Worm (Caenorhabditis elegans) whole organism, L3 larva: ENCODE measurements around the gene pdha-1.

Experiments
- R02D3.7 ChIP-seq: fragments of 150-350 bp; optimal IDR thresholded peaks from 2 replicates; lab custom pipeline; 2014; ENCODE audit warnings: missing biosample characterization, missing genetic modification characterization
- aly-2 ChIP-seq: fragments of 150-350 bp; optimal IDR thresholded peaks from 2 replicates; lab custom pipeline; 2014; ENCODE audit warnings: missing biosample characterization, missing genetic modification characterization
- ama-1 ChIP-seq: fragments of 150-350 bp; optimal IDR thresholded peaks from 2 replicates; lab custom pipeline; 2018
- ceh-16 ChIP-seq: sonication (generic microtip); optimal IDR thresholded peaks from 2 replicates; lab custom pipeline; 2017; ENCODE audit warnings: missing biosample characterization, missing genetic modification characterization
- ceh-28 ChIP-seq: fragments of 150-350 bp; optimal IDR thresholded peaks from 2 replicates; lab custom pipeline; 2014; ENCODE audit warnings: missing biosample characterization, missing genetic modification reagents, missing genetic modification characterization
- ceh-82 ChIP-seq: fragments of 150-350 bp; optimal IDR thresholded peaks from 2 replicates; lab custom pipeline; 2014; ENCODE audit warnings: missing biosample characterization, missing genetic modification characterization
- ceh-9 ChIP-seq: sonication (generic microtip); optimal IDR thresholded peaks from 2 replicates; lab custom pipeline; 2018; ENCODE audit warnings: missing biosample characterization, missing genetic modification characterization
- daf-12 ChIP-seq: fragments of 150-350 bp; optimal IDR thresholded peaks from 2 replicates; lab custom pipeline; 2014; ENCODE audit warnings: missing biosample characterization, missing genetic modification reagents, missing genetic modification characterization
- egl-27 ChIP-seq: sonication (generic microtip); optimal IDR thresholded peaks from 4 replicates; lab custom pipeline; 2017; ENCODE audit warnings: missing biosample characterization, missing genetic modification reagents, missing genetic modification characterization
- egl-5 ChIP-seq: fragments of 150-350 bp; optimal IDR thresholded peaks from 2 replicates; lab custom pipeline; 2017; ENCODE audit warnings: missing biosample characterization, missing genetic modification reagents, missing genetic modification characterization, inconsistent platforms
- elt-1 ChIP-seq: fragments of 150-350 bp; optimal IDR thresholded peaks from 2 replicates; lab custom pipeline; 2014; ENCODE audit warnings: missing biosample characterization, missing genetic modification characterization
- elt-2 ChIP-seq: sonication (generic microtip); optimal IDR thresholded peaks from 2 replicates; lab custom pipeline; 2016; ENCODE audit warnings: missing genetic modification reagents, mild to moderate bottlenecking, missing genetic modification characterization, missing compliant biosample characterization
- elt-3 ChIP-seq, 3 experiments: fragments of 150-350 bp in 1 of 3; sonication (generic microtip) in 2 of 3; optimal IDR thresholded peaks; 2 replicates in 2 of 3; 4 replicates in 1 of 3; lab custom pipeline; 2014 to 2017; ENCODE audit warnings: missing biosample characterization in 3 of 3, missing genetic modification characterization in 3 of 3
- eor-1 ChIP-seq, 2 experiments: fragments of 150-350 bp; optimal IDR thresholded peaks; 2 replicates each; lab custom pipeline; 2014 to 2018; ENCODE audit warnings: missing biosample characterization in 2 of 2, missing genetic modification characterization in 2 of 2
- fkh-10 ChIP-seq: sonication (generic microtip); optimal IDR thresholded peaks from 2 replicates; lab custom pipeline; 2017; ENCODE audit warnings: missing biosample characterization, missing genetic modification reagents, missing genetic modification characterization
- fkh-2 ChIP-seq: fragments of 150-350 bp; optimal IDR thresholded peaks from 2 replicates; lab custom pipeline; 2014; ENCODE audit warnings: missing biosample characterization, missing genetic modification reagents, missing genetic modification characterization
- fos-1 ChIP-seq: fragments of 150-350 bp; optimal IDR thresholded peaks from 2 replicates; lab custom pipeline; 2014; ENCODE audit warnings: missing biosample characterization, missing genetic modification characterization
- hmg-11 ChIP-seq: sonication (generic microtip); optimal IDR thresholded peaks from 2 replicates; lab custom pipeline; 2016; ENCODE audit warnings: missing genetic modification characterization, missing compliant biosample characterization
- jun-1 ChIP-seq: fragments of 150-350 bp; optimal IDR thresholded peaks from 2 replicates; lab custom pipeline; 2014; ENCODE audit warnings: missing biosample characterization, missing genetic modification reagents, missing genetic modification characterization
- lin-15B ChIP-seq: fragments of 150-350 bp; optimal IDR thresholded peaks from 2 replicates; lab custom pipeline; 2014; ENCODE audit warnings: missing biosample characterization, missing genetic modification characterization
- lin-39 ChIP-seq: fragments of 150-350 bp; optimal IDR thresholded peaks from 2 replicates; lab custom pipeline; 2018; ENCODE audit warnings: missing biosample characterization, missing genetic modification reagents, missing genetic modification characterization
- lsy-12 ChIP-seq: sonication (generic microtip); optimal IDR thresholded peaks from 2 replicates; lab custom pipeline; 2016; ENCODE audit warnings: mild to moderate bottlenecking, missing genetic modification characterization, missing compliant biosample characterization
- mdl-1 ChIP-seq: fragments of 150-350 bp; optimal IDR thresholded peaks from 2 replicates; lab custom pipeline; 2014; ENCODE audit warnings: missing biosample characterization, missing genetic modification characterization
- mml-1 ChIP-seq: fragments of 150-350 bp; sonication (generic microtip); optimal IDR thresholded peaks from 3 replicates; lab custom pipeline; 2014; ENCODE audit warnings: missing biosample characterization, missing genetic modification characterization
- nfya-1 ChIP-seq: sonication (generic microtip); optimal IDR thresholded peaks from 2 replicates; lab custom pipeline; 2017; ENCODE audit warnings: missing genetic modification characterization, mild to moderate bottlenecking, missing compliant biosample characterization, antibody characterized with exemption, moderate library complexity; ENCODE audit not compliant: insufficient read depth
- nhr-11 ChIP-seq: fragments of 150-350 bp; optimal IDR thresholded peaks from 2 replicates; lab custom pipeline; 2014; ENCODE audit warnings: missing biosample characterization, missing genetic modification characterization
- nhr-12 ChIP-seq: fragments of 150-350 bp; optimal IDR thresholded peaks from 2 replicates; lab custom pipeline; 2014; ENCODE audit warnings: missing biosample characterization, missing genetic modification characterization
- nhr-23 ChIP-seq: fragments of 150-350 bp; optimal IDR thresholded peaks from 2 replicates; lab custom pipeline; 2014; ENCODE audit warnings: missing biosample characterization, missing genetic modification reagents, missing genetic modification characterization
- nhr-237 ChIP-seq: fragments of 150-350 bp; optimal IDR thresholded peaks from 2 replicates; lab custom pipeline; 2014; ENCODE audit warnings: missing biosample characterization, missing genetic modification characterization
- nhr-25 ChIP-seq: sonication (generic microtip); optimal IDR thresholded peaks from 2 replicates; lab custom pipeline; 2017; ENCODE audit warnings: missing biosample characterization, missing genetic modification characterization
- nhr-28 ChIP-seq: fragments of 150-350 bp; optimal IDR thresholded peaks from 2 replicates; lab custom pipeline; 2014; ENCODE audit warnings: missing biosample characterization, missing genetic modification characterization
- nhr-43 ChIP-seq: sonication (generic microtip); optimal IDR thresholded peaks from 2 replicates; lab custom pipeline; 2016; ENCODE audit warnings: mild to moderate bottlenecking, missing genetic modification characterization, missing compliant biosample characterization; ENCODE audit not compliant: poor library complexity, severe bottlenecking
- nhr-67 ChIP-seq: fragments of 150-350 bp; optimal IDR thresholded peaks from 2 replicates; lab custom pipeline; 2014; ENCODE audit warnings: missing biosample characterization, missing genetic modification characterization
- nhr-76 ChIP-seq: fragments of 150-350 bp; sonication (generic microtip); optimal IDR thresholded peaks from 5 replicates; lab custom pipeline; 2014; ENCODE audit warnings: missing biosample characterization, missing genetic modification characterization
- nhr-77 ChIP-seq: fragments of 150-350 bp; optimal IDR thresholded peaks from 2 replicates; lab custom pipeline; 2014; ENCODE audit warnings: missing biosample characterization, missing genetic modification characterization
- pha-4 ChIP-seq: fragments of 150-350 bp; optimal IDR thresholded peaks from 2 replicates; lab custom pipeline; 2014; ENCODE audit warnings: missing biosample characterization, missing genetic modification reagents, missing genetic modification characterization
- pqm-1 ChIP-seq: fragments of 150-350 bp; optimal IDR thresholded peaks from 2 replicates; lab custom pipeline; 2017; ENCODE audit warnings: missing biosample characterization, missing genetic modification characterization, inconsistent platforms
- sea-2 ChIP-seq: fragments of 150-350 bp; sonication (generic microtip); optimal IDR thresholded peaks from 4 replicates; lab custom pipeline; 2014; ENCODE audit warnings: missing biosample characterization, missing genetic modification reagents, missing genetic modification characterization
- skn-1 ChIP-seq: fragments of 150-350 bp; optimal IDR thresholded peaks from 2 replicates; lab custom pipeline; 2014; ENCODE audit warnings: missing biosample characterization, missing genetic modification characterization
- snpc-4 ChIP-seq: fragments of 150-350 bp; optimal IDR thresholded peaks from 2 replicates; lab custom pipeline; 2014; ENCODE audit warnings: missing biosample characterization, missing genetic modification characterization
- tbx-2 ChIP-seq: sonication (generic microtip); optimal IDR thresholded peaks from 2 replicates; lab custom pipeline; 2016; ENCODE audit warnings: mild to moderate bottlenecking, missing genetic modification characterization, missing compliant biosample characterization
- unc-39 ChIP-seq: sonication (generic microtip); optimal IDR thresholded peaks from 4 replicates; lab custom pipeline; 2017; ENCODE audit warnings: missing biosample characterization, missing genetic modification characterization
- unc-62 ChIP-seq: fragments of 150-350 bp; sonication (generic microtip); optimal IDR thresholded peaks from 4 replicates; lab custom pipeline; 2014; ENCODE audit warnings: missing biosample characterization, missing genetic modification reagents, missing genetic modification characterization
- zag-1 ChIP-seq: fragments of 150-350 bp; optimal IDR thresholded peaks from 2 replicates; lab custom pipeline; 2014; ENCODE audit warnings: missing biosample characterization, missing genetic modification characterization
- ztf-11 ChIP-seq: fragments of 150-350 bp; optimal IDR thresholded peaks from 2 replicates; lab custom pipeline; 2014; ENCODE audit warnings: missing biosample characterization, missing genetic modification characterization
- ztf-4 ChIP-seq: fragments of 150-350 bp; optimal IDR thresholded peaks from 2 replicates; lab custom pipeline; 2014; ENCODE audit warnings: missing biosample characterization, missing genetic modification characterization

pdha-1 gene

DNA sequence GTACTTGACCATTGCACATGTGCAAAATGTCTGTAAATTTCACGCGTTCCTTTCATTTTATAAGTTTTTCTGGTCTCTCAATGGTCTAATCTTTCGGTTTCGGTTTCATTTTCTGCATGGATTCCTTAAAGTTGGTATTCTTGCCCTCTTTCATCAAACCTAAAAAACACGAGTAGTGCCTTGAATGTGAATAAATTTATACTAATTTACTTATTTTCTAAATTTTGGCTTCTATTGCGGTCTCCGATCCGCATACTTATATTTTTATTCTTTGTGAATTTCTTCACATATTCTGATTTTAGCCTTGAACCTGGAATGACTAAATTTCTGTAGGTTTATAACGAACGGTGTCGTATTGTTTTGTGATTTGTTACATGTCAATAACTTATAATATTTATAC lies at the start of gene pdha-1:
Gene pdha-1, plus strand, starts transcription at position 301 of the 400 bp plus-strand sequence.
- TF ChIP-seq jun-1 (tag; lab: Kevin White, UChicago) (no peak), lin-39 (tag; lab: Kevin White, UChicago) (no peak), nhr-23 (no peak), tbx-2 (tag; lab: Kevin White, UChicago) (no peak), elt-2 (tag; lab: Kevin White, UChicago) (no peak), elt-1 (no peak), eor-1 (tag; optimal IDR thresholded peaks at IDR 0.05; lab: Kevin White, UChicago) (no peak), unc-62 (GFP tag; lab: Kevin White, UChicago) (no peak), lsy-12 (tag; lab: Kevin White, UChicago) (no peak), nhr-67 (tag; lab: Kevin White, UChicago) (no peak), nhr-28 (no peak), nhr-25 (tag; lab: Kevin White, UChicago) (no peak), hmg-11 (tag; lab: Kevin White, UChicago) (no peak)

DNA sequence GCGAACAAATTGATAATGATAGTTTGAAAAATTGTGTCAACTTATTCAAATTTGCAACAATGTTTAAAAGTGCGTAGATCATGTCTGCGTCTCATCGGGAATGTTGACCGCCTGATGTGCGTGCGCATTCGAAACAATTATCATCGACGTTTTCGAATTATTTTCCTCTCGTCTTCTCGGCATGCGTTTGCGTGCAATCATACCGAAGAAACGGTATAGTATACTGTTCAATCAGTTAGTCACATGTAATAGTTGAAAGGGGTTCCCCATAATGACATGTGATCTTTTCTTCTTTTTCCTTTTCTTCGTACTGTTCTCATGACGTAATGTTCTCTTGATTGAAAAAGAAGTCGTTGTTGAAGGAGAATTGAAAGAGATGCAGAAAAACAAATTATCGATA lies 49.3 kb upstream of the pdha-1 start:
- TF ChIP-seq lsy-12 (tag; lab: Kevin White, UChicago) (peak; percentile 77), nhr-67 (tag; lab: Kevin White, UChicago) (no peak), daf-12 (no peak), elt-3 (tag; optimal IDR thresholded peaks at IDR 0.05; lab: Kevin White, UChicago) (peak in 2 of 3 experiments; percentile 46 to 59), lin-39 (tag; lab: Kevin White, UChicago) (no peak), skn-1 (no peak), pha-4 (peak; percentile 32), ztf-11 (no peak), ceh-28 (peak; percentile 34), nhr-11 (tag; lab: Kevin White, UChicago) (no peak), nhr-25 (tag; lab: Kevin White, UChicago) (peak; percentile 93), nhr-76 (tag; lab: Kevin White, UChicago) (no peak), unc-39 (tag; lab: Kevin White, UChicago) (no peak), elt-1 (no peak), nhr-23 (peak; percentile 96), lin-15B (tag; lab: Kevin White, UChicago) (no peak), zag-1 (tag; lab: Kevin White, UChicago) (no peak), egl-27 (no peak), pqm-1 (tag; lab: Kevin White, UChicago) (peak; percentile 96), fkh-2 (tag; lab: Kevin White, UChicago) (no peak), ceh-9 (tag; lab: Kevin White, UChicago) (no peak), ceh-16 (tag; lab: Kevin White, UChicago) (no peak), nfya-1 (tag; lab: Kevin White, UChicago) (peak; percentile 49), ceh-82 (tag; lab: Kevin White, UChicago) (no peak), nhr-77 (tag; lab: Kevin White, UChicago) (no peak), ztf-4 (tag; lab: Kevin White, UChicago) (no peak), tbx-2 (tag; lab: Kevin White, UChicago) (peak; percentile 26), nhr-12 (no peak), fos-1 (tag; lab: Kevin White, UChicago) (no peak), ama-1 (lab: Kevin White, UChicago) (peak; percentile 57), aly-2 (no peak), nhr-237 (no peak), eor-1 (tag; optimal IDR thresholded peaks at IDR 0.05; lab: Kevin White, UChicago) (no peak), elt-2 (tag; lab: Kevin White, UChicago) (peak; percentile 89), egl-5 (tag; lab: Kevin White, UChicago) (no peak), snpc-4 (tag; lab: Kevin White, UChicago) (no peak), nhr-43 (tag; lab: Kevin White, UChicago) (peak; percentile 91), R02D3.7 (tag; lab: Kevin White, UChicago) (no peak), mdl-1 (tag; lab: Kevin White, UChicago) (peak; percentile 73), fkh-10 (GFP tag; lab: Kevin White, UChicago) (no peak), unc-62 (GFP tag; lab: Kevin White, UChicago) (no peak), hmg-11 (tag; lab: Kevin White, UChicago) (no peak), sea-2 (GFP tag; lab: Kevin White, UChicago) (no peak), jun-1 (tag; lab: Kevin White, UChicago) (peak; percentile 83), mml-1 (no peak), nhr-28 (no peak)
